Fruit fly (Drosophila melanogaster): Measurements from ENCODE around the gene yellow-k.

The yellow-k gene

dm6 chr3L:15538582-15539490, 18.4 kb downstream of the yellow-k start (continued):
- TF ChIP-seq caup (GFP tag; optimal IDR thresholded peaks at IDR 0.05; ENCODE audit: severe bottlenecking): no peak
- no peak for TF ChIP-seq mam (GFP tag; optimal IDR thresholded peaks at IDR 0.05)
- TF ChIP-seq Poxn (GFP tag; IDR thresholded peaks at IDR 0.05): no peak
- no peak for TF ChIP-seq crol (GFP tag; IDR thresholded peaks at IDR 0.05)
- TF ChIP-seq Hr3 (GFP tag; optimal IDR thresholded peaks at IDR 0.05): no peak
- TF ChIP-seq zfh2 (GFP tag; optimal IDR thresholded peaks at IDR 0.05): no peak
- TF ChIP-seq sima (GFP tag; optimal IDR thresholded peaks at IDR 0.05): no peak
- TF ChIP-seq peb (GFP tag; IDR thresholded peaks at IDR 0.05): no peak
- TF ChIP-seq CG31224 (GFP tag; IDR thresholded peaks at IDR 0.05): no peak
- TF ChIP-seq gro (GFP tag; optimal IDR thresholded peaks at IDR 0.05): no peak
- TF ChIP-seq GATAe (GFP tag; conservative IDR thresholded peaks at IDR 0.05): peak; percentile 63; the same call in 1 of the 2 replicates
- TF ChIP-seq fd102C (GFP tag; optimal IDR thresholded peaks at IDR 0.05): no peak
- peak; percentile 39; the same call in 1 of the 3 replicates for TF ChIP-seq CG34422 (GFP tag; IDR thresholded peaks at IDR 0.05)
- no peak for TF ChIP-seq CG14667 (GFP tag; IDR thresholded peaks at IDR 0.05)
- no peak for TF ChIP-seq Sin3A (optimal IDR thresholded peaks at IDR 0.05)
- no peak for TF ChIP-seq H15 (GFP tag; IDR thresholded peaks at IDR 0.05)
- no peak for TF ChIP-seq ttk (GFP tag; IDR thresholded peaks at IDR 0.05)
- no peak for TF ChIP-seq stwl (tag; optimal IDR thresholded peaks at IDR 0.05)
- no peak for TF ChIP-seq repo (GFP tag; optimal IDR thresholded peaks at IDR 0.05)
- TF ChIP-seq p53 (GFP tag; optimal IDR thresholded peaks at IDR 0.05): no peak
- no peak for TF ChIP-seq NK7.1 (GFP tag; optimal IDR thresholded peaks at IDR 0.05)
- no peak for TF ChIP-seq CG1233 (GFP tag; optimal IDR thresholded peaks at IDR 0.05)
- no peak for TF ChIP-seq NC2β (GFP tag; optimal IDR thresholded peaks at IDR 0.05)
- no peak for TF ChIP-seq rib (GFP tag; IDR thresholded peaks at IDR 0.05)
- no peak for TF ChIP-seq Hand (GFP tag; optimal IDR thresholded peaks at IDR 0.05)
- no peak for TF ChIP-seq CG1832 (GFP tag; optimal IDR thresholded peaks at IDR 0.05)
- TF ChIP-seq CG2889 (GFP tag; IDR thresholded peaks at IDR 0.05): no peak
- no peak for TF ChIP-seq CG15073 (GFP tag; optimal IDR thresholded peaks at IDR 0.05)
- TF ChIP-seq Lhr (GFP tag; optimal IDR thresholded peaks at IDR 0.05): no peak
- no peak for TF ChIP-seq Nf-YB (GFP tag; optimal IDR thresholded peaks at IDR 0.05)
- TF ChIP-seq CG6813 (GFP tag; optimal IDR thresholded peaks at IDR 0.05): no peak
- TF ChIP-seq kah (GFP tag; optimal IDR thresholded peaks at IDR 0.05): no peak
- TF ChIP-seq Nf-YC (tag; optimal IDR thresholded peaks at IDR 0.05): no peak
- TF ChIP-seq dan (GFP tag; IDR thresholded peaks at IDR 0.05): no peak
- TF ChIP-seq Ets65A (GFP tag): peak; percentile 40
- peak; percentile 22 for TF ChIP-seq gem (tag; optimal IDR thresholded peaks at IDR 0.05)
- no peak for TF ChIP-seq Taf1 (GFP tag; IDR thresholded peaks at IDR 0.05)
- no peak for TF ChIP-seq bab2 (GFP tag; optimal IDR thresholded peaks at IDR 0.05)
- TF ChIP-seq Side (GFP tag; optimal IDR thresholded peaks at IDR 0.05): no peak
- TF ChIP-seq CG10366 (GFP tag; IDR thresholded peaks at IDR 0.05): no peak
- no peak for TF ChIP-seq Dek (tag; optimal IDR thresholded peaks at IDR 0.05)
- TF ChIP-seq Hr78 (GFP tag; optimal IDR thresholded peaks at IDR 0.05): no peak
- no peak for TF ChIP-seq CG5245 (GFP tag; optimal IDR thresholded peaks at IDR 0.05)
- no peak for TF ChIP-seq Mrtf (GFP tag; IDR thresholded peaks at IDR 0.05)
- no peak for TF ChIP-seq crp (GFP tag; optimal IDR thresholded peaks at IDR 0.05)
- no peak for TF ChIP-seq CG13287 (GFP tag; IDR thresholded peaks at IDR 0.05; ENCODE audit: partially characterized antibody)
- TF ChIP-seq CG31388 (GFP tag; optimal IDR thresholded peaks at IDR 0.05): no peak
- no peak for TF ChIP-seq yki (optimal IDR thresholded peaks at IDR 0.05)
- no peak for TF ChIP-seq ara (GFP tag; IDR thresholded peaks at IDR 0.05)
- TF ChIP-seq tio (GFP tag; optimal IDR thresholded peaks at IDR 0.05): no peak
- no peak for TF ChIP-seq CG10959 (GFP tag; IDR thresholded peaks at IDR 0.05)

All from whole organism, embryonic.